Worm (Caenorhabditis elegans) whole organism, L4 larva: ENCODE results near the gene F22F1.3.

Experiments used
- F26F4.8 ChIP-seq: fragments of 200-800 bp; sonication (Bioruptor generic); conservative IDR thresholded peaks from 2 replicates; pipeline ENCODE4 v1.3.6; 2022; ENCODE audit warnings: missing genetic modification characterization, missing compliant biosample characterization
- F37D6.2 ChIP-seq: sonication (generic microtip); optimal IDR thresholded peaks from 2 replicates; lab custom pipeline; 2016; ENCODE audit warnings: mild to moderate bottlenecking, missing genetic modification characterization, missing compliant biosample characterization
- F44E2.7 ChIP-seq: fragments of 200-800 bp; sonication (Bioruptor generic); IDR thresholded peaks from 2 replicates; pipeline ENCODE4 v2.1.2; 2022; ENCODE audit warnings: missing genetic modification characterization, missing compliant biosample characterization
- F49E8.2 ChIP-seq: sonication (generic microtip); optimal IDR thresholded peaks from 2 replicates; lab custom pipeline; 2016; ENCODE audit warnings: missing compliant biosample characterization, mild to moderate bottlenecking, missing genetic modification characterization, borderline replicate concordance
- R02D3.7 ChIP-seq: fragments of 150-350 bp; sonication (generic microtip); optimal IDR thresholded peaks from 3 replicates; lab custom pipeline; 2014; ENCODE audit warnings: missing biosample characterization, missing genetic modification characterization
- Y105C5A.15 ChIP-seq: fragments of 200-800 bp; sonication (Bioruptor generic); IDR thresholded peaks from 2 replicates; pipeline ENCODE4 v1.3.6; 2022; ENCODE audit warnings: missing genetic modification characterization, missing compliant biosample characterization
- Y48G9A.11 ChIP-seq: fragments of 200-800 bp; sonication (Bioruptor generic); IDR thresholded peaks from 2 replicates; pipeline ENCODE4 v1.3.6; 2022; ENCODE audit warnings: missing genetic modification reagents, missing genetic modification characterization, missing compliant biosample characterization
- Y75B8A.6 ChIP-seq: fragments of 200-800 bp; sonication (Bioruptor generic); IDR thresholded peaks from 2 replicates; pipeline ENCODE4 v1.3.6; 2022; ENCODE audit warnings: missing genetic modification reagents, missing genetic modification characterization, missing compliant biosample characterization
- ZK337.2 ChIP-seq: fragments of 200-800 bp; sonication (Bioruptor generic); IDR thresholded peaks from 2 replicates; pipeline ENCODE4 v1.3.6; 2022; ENCODE audit warnings: missing genetic modification reagents, missing genetic modification characterization, missing compliant biosample characterization
- ZK546.5 ChIP-seq, 2 experiments: sonication (generic microtip); optimal IDR thresholded peaks; 2 replicates each; lab custom pipeline; 2017; ENCODE audit warnings: missing biosample characterization in 2 of 2, missing genetic modification characterization in 2 of 2
- aha-1 ChIP-seq: fragments of 150-350 bp; peaks from one replicate; lab custom pipeline; 2014; ENCODE audit warnings: missing biosample characterization, missing genetic modification characterization
- aly-2 ChIP-seq: sonication (generic microtip); optimal IDR thresholded peaks from 2 replicates; lab custom pipeline; 2018; ENCODE audit warnings: missing biosample characterization, missing genetic modification characterization
- arid-1 ChIP-seq: fragments of 200-800 bp; sonication (Bioruptor generic); conservative IDR thresholded peaks from 2 replicates; pipeline ENCODE4 v1.3.6; 2022; ENCODE audit warnings: missing genetic modification reagents, missing genetic modification characterization, missing compliant biosample characterization
- ceh-20 ChIP-seq: fragments of 200-800 bp; sonication (Bioruptor generic); IDR thresholded peaks from 2 replicates; pipeline ENCODE4 v1.3.6; 2022; ENCODE audit warnings: missing genetic modification reagents, missing genetic modification characterization, missing compliant biosample characterization
- ceh-32 ChIP-seq: sonication (generic microtip); optimal IDR thresholded peaks from 2 replicates; lab custom pipeline; 2016; ENCODE audit warnings: mild to moderate bottlenecking, missing genetic modification characterization, missing compliant biosample characterization; ENCODE audit not compliant: poor library complexity
- ctbp-1 ChIP-seq: fragments of 200-800 bp; sonication (Bioruptor generic); IDR thresholded peaks from 2 replicates; pipeline ENCODE4 v1.3.6; 2022; ENCODE audit warnings: missing genetic modification reagents, missing genetic modification characterization, missing compliant biosample characterization
- daf-19 ChIP-seq: fragments of 200-800 bp; sonication (Bioruptor generic); conservative IDR thresholded peaks from 2 replicates; pipeline ENCODE4 v1.3.6; 2022; ENCODE audit warnings: missing genetic modification characterization, missing compliant biosample characterization
- dmd-8 ChIP-seq: fragments of 200-800 bp; sonication (Bioruptor generic); IDR thresholded peaks from 2 replicates; pipeline ENCODE4 v1.3.6; 2022; ENCODE audit warnings: missing genetic modification characterization, missing compliant biosample characterization
- dmd-9 ChIP-seq: fragments of 200-800 bp; sonication (Bioruptor generic); IDR thresholded peaks from 2 replicates; pipeline ENCODE4 v1.3.6; 2022; ENCODE audit warnings: missing genetic modification reagents, missing genetic modification characterization, missing compliant biosample characterization
- dpl-1 ChIP-seq: fragments of 150-350 bp; optimal IDR thresholded peaks from 2 replicates; lab custom pipeline; 2014; ENCODE audit warnings: missing biosample characterization, missing genetic modification reagents, missing genetic modification characterization
- egl-43 ChIP-seq: fragments of 200-800 bp; sonication (Bioruptor generic); IDR thresholded peaks from 2 replicates; pipeline ENCODE4 v1.3.6; 2022; ENCODE audit warnings: missing genetic modification reagents, missing genetic modification characterization, missing compliant biosample characterization
- fos-1 ChIP-seq: fragments of 150-350 bp; optimal IDR thresholded peaks from 2 replicates; lab custom pipeline; 2014; ENCODE audit warnings: missing biosample characterization, missing genetic modification characterization
- hmg-1.1 ChIP-seq: fragments of 200-800 bp; sonication (Bioruptor generic); IDR thresholded peaks from 2 replicates; pipeline ENCODE4 v1.3.6; 2022; ENCODE audit warnings: missing genetic modification reagents, missing genetic modification characterization, missing compliant biosample characterization
- jun-1 ChIP-seq: fragments of 150-350 bp; optimal IDR thresholded peaks from 2 replicates; lab custom pipeline; 2014; ENCODE audit warnings: missing biosample characterization, missing genetic modification reagents, missing genetic modification characterization
- lim-7 ChIP-seq: fragments of 200-800 bp; sonication (Bioruptor generic); IDR thresholded peaks from 2 replicates; pipeline ENCODE4 v1.3.6; 2022; ENCODE audit warnings: missing genetic modification characterization, missing compliant biosample characterization
- lin-1 ChIP-seq: fragments of 200-800 bp; sonication (Bioruptor generic); IDR thresholded peaks from 2 replicates; pipeline ENCODE4 v1.3.6; 2022; ENCODE audit warnings: missing genetic modification reagents, missing genetic modification characterization, missing compliant biosample characterization
- lin-29 ChIP-seq: fragments of 200-800 bp; sonication (Bioruptor generic); IDR thresholded peaks from 2 replicates; pipeline ENCODE4 v1.3.6; 2022; ENCODE audit warnings: missing genetic modification reagents, missing genetic modification characterization, missing compliant biosample characterization
- lin-38 ChIP-seq: fragments of 200-800 bp; sonication (Bioruptor generic); IDR thresholded peaks from 2 replicates; pipeline ENCODE4 v1.3.6; 2022; ENCODE audit warnings: missing genetic modification reagents, missing genetic modification characterization, missing compliant biosample characterization
- madf-5 ChIP-seq, 2 experiments: fragments of 200-800 bp; sonication (Bioruptor generic); IDR thresholded peaks; 2 replicates each; pipeline ENCODE4 v1.3.6; 2022; ENCODE audit warnings: missing compliant biosample characterization in 2 of 2, missing genetic modification characterization in 2 of 2
- madf-9 ChIP-seq: fragments of 200-800 bp; sonication (Bioruptor generic); conservative IDR thresholded peaks from 2 replicates; pipeline ENCODE4 v1.3.6; 2022; ENCODE audit warnings: missing genetic modification reagents, missing genetic modification characterization, missing compliant biosample characterization
- mes-2 ChIP-seq: sonication (generic microtip); optimal IDR thresholded peaks from 2 replicates; lab custom pipeline; 2016; ENCODE audit warnings: missing genotype, mild to moderate bottlenecking, missing genetic modification characterization, missing compliant biosample characterization; ENCODE audit not compliant: poor library complexity, severe bottlenecking
- nhr-10 ChIP-seq: fragments of 150-350 bp; optimal IDR thresholded peaks from 2 replicates; lab custom pipeline; 2014; ENCODE audit warnings: missing biosample characterization, missing genetic modification characterization
- nhr-41 ChIP-seq: fragments of 200-800 bp; sonication (Bioruptor generic); IDR thresholded peaks from 2 replicates; pipeline ENCODE4 v1.3.6; 2022; ENCODE audit warnings: missing genetic modification reagents, missing genetic modification characterization, missing compliant biosample characterization
- nhr-42 ChIP-seq: fragments of 200-800 bp; sonication (Bioruptor generic); IDR thresholded peaks from 2 replicates; pipeline ENCODE4 v1.3.6; 2022; ENCODE audit warnings: missing genetic modification characterization, missing compliant biosample characterization
- nhr-77 ChIP-seq: fragments of 150-350 bp; optimal IDR thresholded peaks from 2 replicates; lab custom pipeline; 2014; ENCODE audit warnings: missing biosample characterization, missing genetic modification characterization
- pha-4 ChIP-seq, 2 experiments: fragments of 150-350 bp in 1 of 2; fragments of 200-800 bp in 1 of 2; sonication (Bioruptor generic) in 1 of 2; IDR thresholded peaks in 1 of 2; optimal IDR thresholded peaks in 1 of 2; 2 replicates each; pipeline versions ENCODE4 v1.3.6 to Lab custom; 2014 to 2022; ENCODE audit warnings: missing genetic modification characterization in 2 of 2, missing genetic modification reagents in 2 of 2, missing biosample characterization in 1 of 2, missing compliant biosample characterization in 1 of 2
- php-3 ChIP-seq: fragments of 200-800 bp; sonication (Bioruptor generic); IDR thresholded peaks from 2 replicates; pipeline ENCODE4 v1.3.6; 2022; ENCODE audit warnings: missing genetic modification reagents, missing genetic modification characterization, missing compliant biosample characterization
- saeg-2 ChIP-seq: fragments of 200-800 bp; sonication (Bioruptor generic); IDR thresholded peaks from 2 replicates; pipeline ENCODE4 v1.3.6; 2022; ENCODE audit warnings: missing genetic modification reagents, missing genetic modification characterization, missing compliant biosample characterization
- set-16 ChIP-seq: fragments of 200-800 bp; sonication (Bioruptor generic); IDR thresholded peaks from 2 replicates; pipeline ENCODE4 v1.3.6; 2022; ENCODE audit warnings: missing genetic modification reagents, missing genetic modification characterization, missing compliant biosample characterization
- snpc-1.2 ChIP-seq: fragments of 200-800 bp; sonication (Bioruptor generic); IDR thresholded peaks from 2 replicates; pipeline ENCODE4 v1.3.6; 2022; ENCODE audit warnings: missing genetic modification reagents, missing genetic modification characterization, missing compliant biosample characterization
- spr-3 ChIP-seq: fragments of 200-800 bp; sonication (Bioruptor generic); optimal IDR thresholded peaks from 2 replicates; lab custom pipeline; 2018; ENCODE audit warnings: mild to moderate bottlenecking, missing genetic modification characterization, missing compliant biosample characterization
- tag-97 ChIP-seq: fragments of 200-800 bp; sonication (Bioruptor generic); IDR thresholded peaks from 2 replicates; pipeline ENCODE4 v1.3.6; 2022; ENCODE audit warnings: missing genetic modification characterization, missing compliant biosample characterization
- tra-1 ChIP-seq: fragments of 200-800 bp; sonication (Bioruptor generic); IDR thresholded peaks from 2 replicates; pipeline ENCODE4 v1.3.6; 2022; ENCODE audit warnings: missing genetic modification reagents, missing genetic modification characterization, missing compliant biosample characterization
- unc-62 ChIP-seq, 3 experiments: fragments of 150-350 bp in 1 of 3; sonication (generic microtip); optimal IDR thresholded peaks in 2 of 3; peaks in 1 of 3; 1 replicate in 1 of 3; 2 replicates in 2 of 3; lab custom pipeline; 2014 to 2017; ENCODE audit warnings: missing biosample characterization in 3 of 3, missing genetic modification characterization in 3 of 3, missing genetic modification reagents in 3 of 3, missing genotype in 1 of 3
- zfp-3 ChIP-seq: fragments of 200-800 bp; sonication (Bioruptor generic); conservative IDR thresholded peaks from 2 replicates; pipeline ENCODE4 v1.3.6; 2022; ENCODE audit warnings: missing genetic modification reagents, missing genetic modification characterization, missing compliant biosample characterization
- ztf-11 ChIP-seq: fragments of 150-350 bp; optimal IDR thresholded peaks from 2 replicates; lab custom pipeline; 2014; ENCODE audit warnings: missing biosample characterization, missing genetic modification characterization

Gene F22F1.3

DNA sequence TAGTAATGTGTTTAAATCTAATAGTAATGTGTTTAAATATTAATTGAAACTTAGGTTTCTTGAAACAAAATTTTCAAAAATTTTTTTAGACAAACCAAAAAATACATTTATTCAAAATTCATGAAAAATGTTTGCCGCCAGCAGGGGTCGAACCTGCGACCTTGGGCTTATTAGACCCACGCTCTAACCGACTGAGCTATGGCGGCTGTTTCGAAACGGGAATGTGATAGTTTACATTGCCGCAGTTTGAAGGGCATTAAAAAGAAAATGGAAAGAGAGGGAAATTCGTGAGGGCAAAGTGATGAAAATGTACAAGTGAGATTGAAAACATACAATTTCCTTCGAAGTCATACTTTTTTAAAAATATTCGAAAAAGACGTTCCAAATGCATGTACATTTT lies 6.4 kb downstream of the F22F1.3 start (continued):
- TF ChIP-seq arid-1 (GFP tag; lab: Robert Waterston, UW) (peak; percentile 57; the same call in 1 of the 2 replicates), R02D3.7 (tag; lab: Kevin White, UChicago) (no peak), ZK546.5 (tag; optimal IDR thresholded peaks at IDR 0.05; lab: Kevin White, UChicago) (no peak)

DNA sequence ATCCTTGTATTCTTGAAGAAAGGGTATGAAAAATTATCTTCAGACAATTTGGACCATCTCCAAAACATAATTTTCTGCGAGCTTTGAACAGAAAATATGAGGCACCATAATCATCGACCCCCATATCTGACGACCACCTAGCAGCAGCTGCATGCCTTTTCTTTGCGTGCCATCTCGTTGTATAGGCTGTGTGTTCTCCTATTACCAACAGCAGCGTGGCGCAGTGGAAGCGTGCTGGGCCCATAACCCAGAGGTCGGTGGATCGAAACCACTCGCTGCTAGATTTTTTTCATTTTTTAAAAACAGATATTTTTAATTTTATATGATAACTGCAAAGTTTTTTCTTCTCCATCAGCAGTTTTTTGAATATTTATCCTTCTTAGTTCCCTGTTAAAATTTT lies 6.9 kb downstream of the F22F1.3 start:
- TF ChIP-seq spr-3 (GFP tag; lab: Kevin White, UChicago) (no peak), Y75B8A.6 (GFP tag; lab: Robert Waterston, UW) (0 out of 2 replicates have a peak, but pooled peaks have one; percentile 61), daf-19 (GFP tag; lab: Robert Waterston, UW) (no peak), mes-2 (tag; lab: Kevin White, UChicago) (peak; percentile 76), dpl-1 (no peak), dmd-9 (GFP tag; lab: Robert Waterston, UW) (0 out of 2 replicates have a peak, but pooled peaks have one; percentile 37), ceh-32 (tag; lab: Kevin White, UChicago) (no peak), arid-1 (GFP tag; lab: Robert Waterston, UW) (peak; percentile 65), aly-2 (tag; lab: Kevin White, UChicago) (no peak), ztf-11 (no peak), nhr-10 (no peak), lin-38 (peak; percentile 52), saeg-2 (GFP tag; lab: Robert Waterston, UW) (0 out of 2 replicates have a peak, but pooled peaks have one; percentile 26), ctbp-1 (GFP tag; lab: Robert Waterston, UW) (peak; percentile 50; the same call in 1 of the 2 replicates), lim-7 (peak; percentile 85), lin-29 (GFP tag; lab: Robert Waterston, UW) (peak; percentile 25; the same call in 1 of the 2 replicates), Y105C5A.15 (GFP tag; lab: Robert Waterston, UW) (peak; percentile 81; the same call in 1 of the 2 replicates), aha-1 (tag; lab: Kevin White, UChicago) (peak; percentile 48), F37D6.2 (tag; lab: Kevin White, UChicago) (no peak), R02D3.7 (tag; lab: Kevin White, UChicago) (no peak), dmd-8 (GFP tag; lab: Robert Waterston, UW) (peak; percentile 85), snpc-1.2 (0 out of 2 replicates have a peak, but pooled peaks have one; percentile 9), tra-1 (GFP tag; lab: Robert Waterston, UW) (peak; percentile 50; the same call in 1 of the 2 replicates), tag-97 (no peak), F44E2.7 (GFP tag; lab: Robert Waterston, UW) (peak; percentile 63; the same call in 1 of the 2 replicates), F26F4.8 (peak; percentile 77), set-16 (GFP tag; lab: Robert Waterston, UW) (peak; percentile 29; the same call in 1 of the 2 replicates), ceh-20 (0 out of 2 replicates have a peak, but pooled peaks have one; percentile 26), madf-9 (peak; percentile 60; the same call in 1 of the 2 replicates), F49E8.2 (tag; lab: Kevin White, UChicago) (no peak), Y48G9A.11 (GFP tag; lab: Robert Waterston, UW) (peak; percentile 26), hmg-1.1 (GFP tag; lab: Robert Waterston, UW) (peak; percentile 77), php-3 (GFP tag; lab: Robert Waterston, UW) (peak; percentile 56), pha-4 (GFP tag; IDR thresholded peaks at IDR 0.05; lab: Robert Waterston, UW) (peak; percentile 73), pha-4 (tag; optimal IDR thresholded peaks at IDR 0.05; lab: Kevin White, UChicago) (no peak), jun-1 (tag; lab: Kevin White, UChicago) (no peak), nhr-41 (GFP tag; lab: Robert Waterston, UW) (peak; percentile 64; the same call in 1 of the 2 replicates), egl-43 (GFP tag; lab: Robert Waterston, UW) (peak; percentile 88), nhr-42 (GFP tag; lab: Robert Waterston, UW) (peak; percentile 66; the same call in 1 of the 2 replicates), unc-62 (GFP tag; optimal IDR thresholded peaks at IDR 0.05 in 1 of 2; lab: Kevin White, UChicago) (peak in 1 of 2 experiments; percentile 54), unc-62 (tag; optimal IDR thresholded peaks at IDR 0.05; lab: Kevin White, UChicago) (no peak), zfp-3 (GFP tag; lab: Robert Waterston, UW) (0 out of 2 replicates have a peak, but pooled peaks have one; percentile 42), lin-1 (peak; percentile 66; the same call in 1 of the 2 replicates), fos-1 (tag; lab: Kevin White, UChicago) (no peak), madf-5 (GFP tag; IDR thresholded peaks at IDR 0.05; lab: Robert Waterston, UW) (peak in 1 of 2 experiments; percentile 78; a peak in 3 of 4 replicates), nhr-77 (no peak), ZK337.2 (GFP tag; lab: Robert Waterston, UW) (peak; percentile 45; the same call in 1 of the 2 replicates)
